Fruit fly (Drosophila melanogaster) whole organism, prepupa: ENCODE results near the gene CG17111.

Experiments
- Blimp-1 ChIP-seq: fragments of 200-800 bp; sonication (Bioruptor generic); optimal IDR thresholded peaks from 3 replicates; lab custom pipeline; 2017; ENCODE audit warnings: missing biosample characterization, missing genetic modification characterization, mild to moderate bottlenecking, moderate library complexity, missing genetic modification reagents
- CG10631 ChIP-seq: fragments of 200-800 bp; sonication (Bioruptor generic); optimal IDR thresholded peaks from 2 replicates; lab custom pipeline; 2016; ENCODE audit warnings: missing biosample characterization, missing genetic modification characterization
- CG10669 ChIP-seq: fragments of 200-800 bp; sonication (Bioruptor generic); optimal IDR thresholded peaks from 3 replicates; lab custom pipeline; 2018; ENCODE audit warnings: missing biosample characterization, mild to moderate bottlenecking, missing genetic modification characterization, moderate library complexity
- CG11294 ChIP-seq: fragments of 200-800 bp; sonication (Bioruptor generic); IDR thresholded peaks from 2 replicates; pipeline ENCODE4 v1.3.6; 2022; ENCODE audit warnings: missing biosample characterization, missing genetic modification characterization
- CG11762 ChIP-seq: fragments of 200-800 bp; sonication (Bioruptor generic); optimal IDR thresholded peaks from 3 replicates; lab custom pipeline; 2016; ENCODE audit warnings: missing biosample characterization, missing genetic modification characterization; ENCODE audit not compliant: insufficient read depth
- CG11902 ChIP-seq: fragments of 200-800 bp; sonication (Bioruptor generic); optimal IDR thresholded peaks from 3 replicates; lab custom pipeline; 2016; ENCODE audit warnings: missing biosample characterization, missing genetic modification characterization
- CG1621 ChIP-seq: fragments of 200-800 bp; sonication (Bioruptor generic); optimal IDR thresholded peaks from 3 replicates; lab custom pipeline; 2018; ENCODE audit warnings: missing biosample characterization, mild to moderate bottlenecking, missing genetic modification characterization
- CG16779 ChIP-seq: fragments of 200-800 bp; sonication (Bioruptor generic); optimal IDR thresholded peaks from 3 replicates; lab custom pipeline; 2017; ENCODE audit warnings: missing biosample characterization, mild to moderate bottlenecking, missing genetic modification characterization
- CG3032 ChIP-seq: fragments of 200-800 bp; optimal IDR thresholded peaks from 2 replicates; lab custom pipeline; 2019; ENCODE audit warnings: missing biosample characterization, mild to moderate bottlenecking, missing genetic modification characterization, moderate library complexity
- CG31627 ChIP-seq: fragments of 200-800 bp; sonication (Bioruptor generic); optimal IDR thresholded peaks from 3 replicates; lab custom pipeline; 2016; ENCODE audit warnings: missing biosample characterization, missing genetic modification characterization
- CG32006 ChIP-seq: fragments of 200-800 bp; sonication (Bioruptor generic); optimal IDR thresholded peaks from 3 replicates; lab custom pipeline; 2017; ENCODE audit warnings: missing biosample characterization, mild to moderate bottlenecking, missing genetic modification characterization
- CG3919 ChIP-seq: fragments of 200-800 bp; sonication (Bioruptor generic); optimal IDR thresholded peaks from 3 replicates; lab custom pipeline; 2016; ENCODE audit warnings: missing biosample characterization, missing genetic modification characterization
- CG4318 ChIP-seq: fragments of 200-800 bp; sonication (Bioruptor generic); optimal IDR thresholded peaks from 3 replicates; lab custom pipeline; 2017; ENCODE audit warnings: missing biosample characterization, mild to moderate bottlenecking, missing genetic modification characterization
- CG6163 ChIP-seq: fragments of 200-800 bp; sonication (Bioruptor generic); IDR thresholded peaks from 3 replicates; pipeline ENCODE4 v1.3.6; 2022; ENCODE audit warnings: missing biosample characterization, missing genetic modification characterization
- CG6276 ChIP-seq: fragments of 200-800 bp; sonication (Bioruptor generic); optimal IDR thresholded peaks from 2 replicates; lab custom pipeline; 2017; ENCODE audit warnings: missing biosample characterization, mild to moderate bottlenecking, missing genetic modification characterization
- CG6808 ChIP-seq: fragments of 200-800 bp; sonication (Bioruptor generic); optimal IDR thresholded peaks from 3 replicates; lab custom pipeline; 2017; ENCODE audit warnings: missing biosample characterization, missing genetic modification characterization, mild to moderate bottlenecking, moderate library complexity, missing genetic modification reagents
- CG7368 ChIP-seq: fragments of 200-800 bp; sonication (Bioruptor generic); optimal IDR thresholded peaks from 3 replicates; lab custom pipeline; 2016; ENCODE audit warnings: missing biosample characterization, missing genetic modification characterization
- CG8119 ChIP-seq: fragments of 200-800 bp; sonication (Bioruptor generic); IDR thresholded peaks from 3 replicates; pipeline ENCODE4 v1.3.6; 2022; ENCODE audit warnings: missing biosample characterization, missing genetic modification characterization
- CG8319 ChIP-seq: fragments of 200-800 bp; sonication (Bioruptor generic); optimal IDR thresholded peaks from 3 replicates; lab custom pipeline; 2016; ENCODE audit warnings: missing biosample characterization, missing genetic modification characterization
- CG8632 ChIP-seq: fragments of 200-800 bp; sonication (Bioruptor generic); optimal IDR thresholded peaks from 3 replicates; lab custom pipeline; 2016; ENCODE audit warnings: missing biosample characterization, missing genetic modification characterization
- Eip78C ChIP-seq: fragments of 200-800 bp; sonication (Bioruptor generic); peaks from one replicate; lab custom pipeline; 2016; ENCODE audit warnings: missing biosample characterization, missing genetic modification characterization
- Eip93F ChIP-seq: fragments of 200-800 bp; sonication (Bioruptor generic); optimal IDR thresholded peaks from 2 replicates; lab custom pipeline; 2016; ENCODE audit warnings: missing biosample characterization, mild to moderate bottlenecking, missing genetic modification characterization
- Ets21C ChIP-seq: fragments of 200-800 bp; sonication (Bioruptor generic); optimal IDR thresholded peaks from 3 replicates; lab custom pipeline; 2016; ENCODE audit warnings: missing biosample characterization, missing genetic modification characterization
- Gug ChIP-seq: fragments of 200-800 bp; sonication (Bioruptor generic); IDR thresholded peaks from 2 replicates; pipeline ENCODE4 v1.3.6; 2022; ENCODE audit warnings: missing biosample characterization, missing genetic modification characterization
- Hr38 ChIP-seq: sonication (Bioruptor generic); optimal IDR thresholded peaks from 2 replicates; lab custom pipeline; 2016; ENCODE audit warnings: missing biosample characterization, missing genetic modification characterization
- Hr4 ChIP-seq: fragments of 200-800 bp; sonication (Bioruptor generic); optimal IDR thresholded peaks from 3 replicates; lab custom pipeline; 2016; ENCODE audit warnings: missing biosample characterization, missing genetic modification characterization
- Lpt ChIP-seq: fragments of 200-800 bp; sonication (Bioruptor generic); optimal IDR thresholded peaks from 3 replicates; lab custom pipeline; 2016; ENCODE audit warnings: missing biosample characterization, missing genetic modification characterization
- Met ChIP-seq: fragments of 200-800 bp; sonication (Bioruptor generic); optimal IDR thresholded peaks from 3 replicates; lab custom pipeline; 2016; ENCODE audit warnings: missing biosample characterization, missing genetic modification characterization
- OdsH ChIP-seq: fragments of 200-800 bp; sonication (Bioruptor generic); optimal IDR thresholded peaks from 3 replicates; lab custom pipeline; 2016; ENCODE audit warnings: missing biosample characterization, missing genetic modification characterization
- Smox ChIP-seq: fragments of 200-800 bp; sonication (Bioruptor generic); optimal IDR thresholded peaks from 3 replicates; lab custom pipeline; 2016; ENCODE audit warnings: missing biosample characterization, missing genetic modification characterization
- Sox102F ChIP-seq: fragments of 200-800 bp; sonication (Bioruptor generic); optimal IDR thresholded peaks from 2 replicates; lab custom pipeline; 2016; ENCODE audit warnings: missing biosample characterization, mild to moderate bottlenecking, missing genetic modification characterization
- Sox14 ChIP-seq: fragments of 200-800 bp; sonication (Bioruptor generic); optimal IDR thresholded peaks from 3 replicates; lab custom pipeline; 2016; ENCODE audit warnings: missing biosample characterization, missing genetic modification characterization
- Sox15 ChIP-seq: fragments of 200-800 bp; sonication (Bioruptor generic); optimal IDR thresholded peaks from 3 replicates; lab custom pipeline; 2016; ENCODE audit warnings: missing biosample characterization, missing genetic modification characterization
- achi ChIP-seq: fragments of 200-800 bp; sonication (Bioruptor generic); optimal IDR thresholded peaks from 3 replicates; lab custom pipeline; 2016; ENCODE audit warnings: missing biosample characterization, missing genetic modification characterization
- acj6 ChIP-seq: fragments of 200-800 bp; sonication (Bioruptor generic); optimal IDR thresholded peaks from 3 replicates; lab custom pipeline; 2016; ENCODE audit warnings: missing biosample characterization, missing genetic modification characterization
- cyc ChIP-seq: fragments of 200-800 bp; sonication (Bioruptor generic); optimal IDR thresholded peaks from 3 replicates; lab custom pipeline; 2016; ENCODE audit warnings: missing biosample characterization, missing genetic modification characterization
- dsx ChIP-seq: fragments of 200-800 bp; optimal IDR thresholded peaks from 3 replicates; lab custom pipeline; 2019; ENCODE audit warnings: missing biosample characterization, mild to moderate bottlenecking, missing genetic modification characterization, moderate library complexity; ENCODE audit not compliant: poor library complexity, severe bottlenecking
- esn ChIP-seq: fragments of 200-800 bp; sonication (Bioruptor generic); optimal IDR thresholded peaks from 2 replicates; lab custom pipeline; 2016; ENCODE audit warnings: missing biosample characterization, mild to moderate bottlenecking, missing genetic modification characterization, moderate library complexity
- fd59A ChIP-seq: fragments of 200-800 bp; sonication (Bioruptor generic); optimal IDR thresholded peaks from 2 replicates; lab custom pipeline; 2017; ENCODE audit warnings: missing biosample characterization, mild to moderate bottlenecking, missing genetic modification characterization, missing genetic modification reagents
- fd85E ChIP-seq: fragments of 200-800 bp; sonication (Bioruptor generic); optimal IDR thresholded peaks from 3 replicates; lab custom pipeline; 2016; ENCODE audit warnings: missing biosample characterization, missing genetic modification characterization
- fkh ChIP-seq: fragments of 200-800 bp; sonication (Bioruptor generic); optimal IDR thresholded peaks from 3 replicates; lab custom pipeline; 2017; ENCODE audit warnings: missing biosample characterization, mild to moderate bottlenecking, missing genetic modification characterization, moderate library complexity
- lz ChIP-seq: fragments of 200-800 bp; sonication (Bioruptor generic); optimal IDR thresholded peaks from 3 replicates; lab custom pipeline; 2016; ENCODE audit warnings: missing biosample characterization, missing genetic modification characterization
- spab ChIP-seq: fragments of 200-800 bp; sonication (Bioruptor generic); optimal IDR thresholded peaks from 2 replicates; lab custom pipeline; 2017; ENCODE audit warnings: missing biosample characterization, mild to moderate bottlenecking, missing genetic modification characterization, missing genetic modification reagents
- ss ChIP-seq, 2 experiments: fragments of 200-800 bp; sonication (Bioruptor generic); optimal IDR thresholded peaks; 2 replicates in 1 of 2; 3 replicates in 1 of 2; lab custom pipeline; 2017 to 2018; ENCODE audit warnings: mild to moderate bottlenecking in 2 of 2, missing biosample characterization in 2 of 2, missing genetic modification characterization in 2 of 2, moderate library complexity in 1 of 2
- svp ChIP-seq: fragments of 200-800 bp; sonication (Bioruptor generic); peaks from one replicate; lab custom pipeline; 2016; ENCODE audit warnings: missing biosample characterization, missing genetic modification characterization
- topi ChIP-seq: fragments of 200-800 bp; sonication (Bioruptor generic); optimal IDR thresholded peaks from 3 replicates; lab custom pipeline; 2016; ENCODE audit warnings: missing biosample characterization, missing genetic modification characterization

The CG17111 gene

DNA sequence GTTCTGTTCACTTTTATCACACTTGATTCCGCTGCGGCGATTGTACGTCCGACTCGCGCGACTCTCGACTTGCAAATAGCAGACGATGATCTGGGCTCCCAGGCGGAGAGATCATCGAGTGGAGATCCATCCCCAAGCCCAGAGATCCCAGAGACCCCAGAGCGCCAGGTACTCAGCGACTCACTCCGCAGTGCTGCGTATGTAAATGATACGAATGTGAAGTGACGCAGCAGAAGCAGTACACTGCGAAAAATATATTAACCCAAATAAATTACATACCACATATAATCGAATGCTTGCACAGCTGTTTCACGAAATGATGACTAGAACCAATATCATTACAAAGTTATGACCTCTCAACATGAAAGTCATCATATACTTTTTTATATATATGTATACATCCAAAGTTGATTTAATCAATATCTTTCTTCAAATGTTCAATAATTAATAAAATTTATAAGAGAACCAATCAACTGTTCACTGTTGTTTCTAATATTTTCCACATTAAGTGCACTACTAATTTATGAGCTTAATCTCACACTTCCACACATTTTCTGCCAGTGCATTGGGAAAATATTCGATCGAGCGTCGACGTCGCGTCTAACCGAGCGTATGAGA, at the start of gene CG17111:
Gene CG17111, minus strand, starts transcription at position 51 of the 618 bp plus-strand sequence.
- TF ChIP-seq Smox, result peak; percentile 4
- peak; percentile 25 for TF ChIP-seq Hr4
- no peak for TF ChIP-seq CG8119
- no peak for TF ChIP-seq Hr38 (GFP tag; lab: Kevin White, UChicago)
- peak; percentile 13 for TF ChIP-seq Met (GFP tag; lab: Kevin White, UChicago)
- TF ChIP-seq OdsH, result peak; percentile 20
- peak; percentile 46 for TF ChIP-seq svp (GFP tag; lab: Kevin White, UChicago)
- TF ChIP-seq CG10631 (GFP tag; lab: Kevin White, UChicago), result peak; percentile 7
- no peak for TF ChIP-seq CG6163 (GFP tag; lab: Robert Waterston, UW)
- peak; percentile 13 for TF ChIP-seq achi (GFP tag; lab: Kevin White, UChicago)
- no peak for TF ChIP-seq CG3919 (GFP tag; lab: Kevin White, UChicago)
- peak; percentile 49 for TF ChIP-seq CG32006 (GFP tag; lab: Kevin White, UChicago)
- TF ChIP-seq CG10669, result no peak
- TF ChIP-seq, all 60 proteins: peak for 8

DNA sequence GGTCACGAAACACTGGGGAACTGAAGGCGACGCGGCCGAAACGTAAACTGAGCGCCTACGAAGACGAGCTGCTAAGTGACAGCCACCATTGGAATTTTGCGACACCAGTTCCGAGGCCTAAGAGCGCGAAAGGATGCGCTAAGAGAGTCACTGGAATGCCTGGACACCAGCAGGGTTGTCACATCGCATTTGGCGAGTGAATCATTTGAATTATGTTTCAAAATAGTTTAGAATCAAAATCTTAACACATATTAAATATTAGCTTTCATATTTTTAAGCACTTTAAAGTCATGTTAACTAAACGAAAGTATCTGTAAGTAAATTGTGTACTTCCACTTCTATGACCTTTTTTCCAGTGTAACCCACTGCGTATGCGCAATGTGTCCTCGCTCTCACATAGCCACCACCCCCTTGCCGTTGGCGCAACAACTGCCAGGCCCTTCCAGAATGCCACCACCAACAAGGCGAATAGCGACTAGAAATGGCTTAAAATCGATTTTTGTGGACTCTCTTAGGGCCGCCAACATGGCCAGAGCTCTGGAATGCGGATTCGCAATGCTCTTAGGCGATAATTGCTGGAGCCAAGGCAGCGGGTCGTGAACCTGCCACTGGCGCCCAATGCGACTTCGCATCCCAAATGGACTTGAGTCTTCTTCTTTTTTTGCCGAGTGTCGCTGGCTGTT, 45.8 kb upstream of the CG17111 start, which contains the start of gene Cow:
Gene Cow, minus strand, starts transcription at position 51 of the 683 bp plus-strand sequence.
- TF ChIP-seq CG11294 (GFP tag; lab: Robert Waterston, UW) (peak; percentile 48; the same call in 1 of the 2 replicates), CG4318 (no peak), Blimp-1 (GFP tag; lab: Kevin White, UChicago) (no peak), topi (GFP tag; lab: Kevin White, UChicago) (peak; percentile 46), CG31627 (GFP tag; lab: Kevin White, UChicago) (peak; percentile 34), Hr38 (GFP tag; lab: Kevin White, UChicago) (no peak), fd85E (GFP tag; lab: Kevin White, UChicago) (no peak), cyc (GFP tag; lab: Kevin White, UChicago) (peak; percentile 40), fd59A (GFP tag; lab: Kevin White, UChicago) (no peak), CG10631 (GFP tag; lab: Kevin White, UChicago) (peak; percentile 31), CG8119 (peak; percentile 54; the same call in 2 of the 3 replicates), CG6163 (GFP tag; lab: Robert Waterston, UW) (peak; percentile 59), ss (GFP tag; optimal IDR thresholded peaks at IDR 0.05; lab: Kevin White, UChicago) (peak; percentile 2 to 3), CG8632 (GFP tag; lab: Kevin White, UChicago) (peak; percentile 7), Ets21C (GFP tag; lab: Kevin White, UChicago) (no peak), CG7368 (no peak), spab (GFP tag; lab: Kevin White, UChicago) (peak; percentile 31), OdsH (peak; percentile 48), CG11902 (GFP tag; lab: Kevin White, UChicago) (no peak), Lpt (GFP tag; lab: Kevin White, UChicago) (no peak), Gug (GFP tag; lab: Robert Waterston, UW) (peak; percentile 59), Eip78C (GFP tag; lab: Kevin White, UChicago) (peak; percentile 81), esn (no peak), CG6276 (GFP tag; lab: Kevin White, UChicago) (peak; percentile 13), dsx (GFP tag; lab: Kevin White, UChicago) (peak; percentile 33), CG6808 (GFP tag; lab: Kevin White, UChicago) (peak; percentile 12), lz (GFP tag; lab: Kevin White, UChicago) (peak; percentile 40), CG1621 (peak; percentile 17), Eip93F (GFP tag; lab: Kevin White, UChicago) (no peak), CG32006 (GFP tag; lab: Kevin White, UChicago) (peak; percentile 56), fkh (GFP tag; lab: Kevin White, UChicago) (no peak), CG8319 (no peak), Met (GFP tag; lab: Kevin White, UChicago) (peak; percentile 37), acj6 (GFP tag; lab: Kevin White, UChicago) (peak; percentile 33), CG16779 (tag; lab: Kevin White, UChicago) (no peak), CG11762 (GFP tag; lab: Kevin White, UChicago) (peak; percentile 2), CG3032 (tag; lab: Kevin White, UChicago) (peak; percentile 46), CG3919 (GFP tag; lab: Kevin White, UChicago) (peak; percentile 35), Sox14 (GFP tag; lab: Kevin White, UChicago) (peak; percentile 12), Sox15 (no peak), Sox102F (GFP tag; lab: Kevin White, UChicago) (peak; percentile 30), Smox (peak; percentile 24)
